Worm (Caenorhabditis elegans) whole organism, late embryonic: ENCODE results near the gene kars-1.

Experiments used
- C38D4.7 ChIP-seq: fragments of 200-800 bp; sonication (Bioruptor generic); optimal IDR thresholded peaks from 2 replicates; lab custom pipeline; 2018; ENCODE audit warnings: mild to moderate bottlenecking, missing genetic modification characterization, moderate library complexity, missing compliant biosample characterization
- K02D7.2 ChIP-seq: sonication (generic microtip); optimal IDR thresholded peaks from 2 replicates; lab custom pipeline; 2017; ENCODE audit warnings: mild to moderate bottlenecking, missing genetic modification characterization, missing compliant biosample characterization
- T23F11.4 ChIP-seq: fragments of 200-800 bp; sonication (Bioruptor generic); optimal IDR thresholded peaks from 2 replicates; lab custom pipeline; 2018; ENCODE audit warnings: mild to moderate bottlenecking, missing genetic modification characterization, missing compliant biosample characterization
- Y22D7AL.16 ChIP-seq: sonication (generic microtip); optimal IDR thresholded peaks from 2 replicates; lab custom pipeline; 2016; ENCODE audit warnings: missing genetic modification characterization, missing compliant biosample characterization
- ceh-18 ChIP-seq: sonication (generic microtip); optimal IDR thresholded peaks from 2 replicates; lab custom pipeline; 2016; ENCODE audit warnings: missing genetic modification characterization, missing compliant biosample characterization
- ceh-19 ChIP-seq: fragments of 200-800 bp; sonication (Bioruptor generic); optimal IDR thresholded peaks from 2 replicates; lab custom pipeline; 2018; ENCODE audit warnings: mild to moderate bottlenecking, missing genetic modification characterization, missing compliant biosample characterization
- ceh-2 ChIP-seq: sonication (generic microtip); optimal IDR thresholded peaks from 2 replicates; lab custom pipeline; 2016; ENCODE audit warnings: missing genotype, missing genetic modification characterization, missing compliant biosample characterization
- ceh-22 ChIP-seq: sonication (generic microtip); optimal IDR thresholded peaks from 2 replicates; lab custom pipeline; 2017; ENCODE audit warnings: missing biosample characterization, missing genetic modification characterization
- ceh-31 ChIP-seq: sonication (generic microtip); optimal IDR thresholded peaks from 2 replicates; lab custom pipeline; 2016; ENCODE audit warnings: missing genetic modification characterization, missing compliant biosample characterization
- ceh-45 ChIP-seq: fragments of 200-800 bp; sonication (Bioruptor generic); IDR thresholded peaks from 2 replicates; pipeline ENCODE4 v1.3.6; 2022; ENCODE audit warnings: missing genetic modification reagents, missing genetic modification characterization, missing compliant biosample characterization
- ceh-6 ChIP-seq: fragments of 200-800 bp; sonication (Bioruptor generic); optimal IDR thresholded peaks from 2 replicates; lab custom pipeline; 2018; ENCODE audit warnings: mild to moderate bottlenecking, missing genetic modification characterization, missing compliant biosample characterization
- che-1 ChIP-seq: sonication (generic microtip); optimal IDR thresholded peaks from 2 replicates; lab custom pipeline; 2016; ENCODE audit warnings: mild to moderate bottlenecking, missing genetic modification characterization, missing compliant biosample characterization
- dmd-4 ChIP-seq: sonication (generic microtip); optimal IDR thresholded peaks from 2 replicates; lab custom pipeline; 2016; ENCODE audit warnings: borderline replicate concordance, missing genetic modification characterization, missing compliant biosample characterization
- dve-1 ChIP-seq: sonication (generic microtip); optimal IDR thresholded peaks from 2 replicates; lab custom pipeline; 2017; ENCODE audit warnings: antibody characterized with exemption, mild to moderate bottlenecking, missing genetic modification characterization, missing compliant biosample characterization
- elt-2 ChIP-seq: sonication (generic microtip); optimal IDR thresholded peaks from 2 replicates; lab custom pipeline; 2016; ENCODE audit warnings: missing genetic modification reagents, missing genetic modification characterization, missing compliant biosample characterization
- fax-1 ChIP-seq: sonication (generic microtip); optimal IDR thresholded peaks from 2 replicates; lab custom pipeline; 2016; ENCODE audit warnings: missing genotype, missing genetic modification characterization, missing compliant biosample characterization
- fkh-6 ChIP-seq: sonication (generic microtip); optimal IDR thresholded peaks from 2 replicates; lab custom pipeline; 2016; ENCODE audit warnings: missing genetic modification characterization, missing compliant biosample characterization
- hlh-15 ChIP-seq: sonication (generic microtip); optimal IDR thresholded peaks from 2 replicates; lab custom pipeline; 2016; ENCODE audit warnings: missing genetic modification characterization, missing compliant biosample characterization
- hlh-30 ChIP-seq: sonication (generic microtip); optimal IDR thresholded peaks from 2 replicates; lab custom pipeline; 2017; ENCODE audit warnings: antibody characterized with exemption, missing genetic modification characterization, missing compliant biosample characterization; ENCODE audit not compliant: insufficient read depth
- hlh-6 ChIP-seq: sonication (generic microtip); optimal IDR thresholded peaks from 2 replicates; lab custom pipeline; 2016; ENCODE audit warnings: missing genotype, missing genetic modification characterization, missing compliant biosample characterization
- hlh-8 ChIP-seq: sonication (generic microtip); optimal IDR thresholded peaks from 2 replicates; lab custom pipeline; 2016; ENCODE audit warnings: missing genotype, missing genetic modification characterization, missing compliant biosample characterization
- lin-11 ChIP-seq: fragments of 200-800 bp; sonication (Bioruptor generic); optimal IDR thresholded peaks from 2 replicates; lab custom pipeline; 2018; ENCODE audit warnings: mild to moderate bottlenecking, missing genetic modification characterization, missing compliant biosample characterization
- nhr-11 ChIP-seq: fragments of 150-350 bp; optimal IDR thresholded peaks from 2 replicates; lab custom pipeline; 2014; ENCODE audit warnings: missing biosample characterization, missing genetic modification characterization
- nhr-232 ChIP-seq: sonication (generic microtip); optimal IDR thresholded peaks from 2 replicates; lab custom pipeline; 2016; ENCODE audit warnings: missing genetic modification characterization, missing compliant biosample characterization
- odd-2 ChIP-seq: sonication (generic microtip); optimal IDR thresholded peaks from 2 replicates; lab custom pipeline; 2017; ENCODE audit warnings: antibody characterized with exemption, mild to moderate bottlenecking, missing genetic modification characterization, missing compliant biosample characterization
- pag-3 ChIP-seq: sonication (generic microtip); optimal IDR thresholded peaks from 2 replicates; lab custom pipeline; 2016; ENCODE audit warnings: missing compliant biosample characterization, missing genetic modification characterization, borderline replicate concordance
- pha-4 ChIP-seq: fragments of 150-350 bp; optimal IDR thresholded peaks from 2 replicates; lab custom pipeline; 2018; ENCODE audit warnings: missing biosample characterization, missing genetic modification reagents, missing genetic modification characterization
- pqm-1 ChIP-seq: sonication (generic microtip); optimal IDR thresholded peaks from 2 replicates; lab custom pipeline; 2016; ENCODE audit warnings: missing genetic modification characterization, missing compliant biosample characterization
- pros-1 ChIP-seq: fragments of 150-350 bp; optimal IDR thresholded peaks from 2 replicates; lab custom pipeline; 2014; ENCODE audit warnings: missing biosample characterization, missing genetic modification reagents, missing genetic modification characterization
- ref-2 ChIP-seq: sonication (generic microtip); optimal IDR thresholded peaks from 2 replicates; lab custom pipeline; 2016; ENCODE audit warnings: missing genetic modification characterization, missing compliant biosample characterization
- sdc-2 ChIP-seq: sonication (generic microtip); optimal IDR thresholded peaks from 2 replicates; lab custom pipeline; 2016; ENCODE audit warnings: missing genotype, missing genetic modification characterization, missing compliant biosample characterization
- sox-4 ChIP-seq: sonication (generic microtip); optimal IDR thresholded peaks from 2 replicates; lab custom pipeline; 2017; ENCODE audit warnings: mild to moderate bottlenecking, missing genetic modification characterization, inconsistent platforms, missing compliant biosample characterization
- tbx-7 ChIP-seq: sonication (generic microtip); optimal IDR thresholded peaks from 2 replicates; lab custom pipeline; 2016; ENCODE audit warnings: missing genotype, missing genetic modification characterization, missing compliant biosample characterization
- ttx-3 ChIP-seq: sonication (generic microtip); optimal IDR thresholded peaks from 2 replicates; lab custom pipeline; 2016; ENCODE audit warnings: missing genetic modification reagents, missing genetic modification characterization, missing compliant biosample characterization
- unc-42 ChIP-seq: sonication (generic microtip); optimal IDR thresholded peaks from 2 replicates; lab custom pipeline; 2016; ENCODE audit warnings: missing genotype, missing genetic modification characterization, missing compliant biosample characterization
- unc-55 ChIP-seq: sonication (generic microtip); optimal IDR thresholded peaks from 2 replicates; lab custom pipeline; 2017; ENCODE audit warnings: missing biosample characterization, missing genetic modification reagents, missing genetic modification characterization
- zip-5 ChIP-seq: sonication (generic microtip); optimal IDR thresholded peaks from 2 replicates; lab custom pipeline; 2016; ENCODE audit warnings: missing genetic modification characterization, missing compliant biosample characterization

Gene kars-1

ce11 chrII:7061730-7062129, 10.5 kb downstream of the kars-1 start, which contains the start of gene acs-6:
Gene acs-6, plus strand, starts transcription at chrII:7062030.
- no peak for TF ChIP-seq che-1 (tag; lab: Kevin White, UChicago)
- TF ChIP-seq hlh-8 (tag; lab: Kevin White, UChicago): no peak
- no peak for TF ChIP-seq ceh-2 (tag; lab: Kevin White, UChicago)
- no peak for TF ChIP-seq sdc-2 (tag; lab: Kevin White, UChicago)
- TF ChIP-seq dve-1 (tag; lab: Kevin White, UChicago): no peak
- no peak for TF ChIP-seq ttx-3 (tag; lab: Kevin White, UChicago)
- TF ChIP-seq pros-1 (tag; lab: Kevin White, UChicago): no peak
- TF ChIP-seq ceh-6 (GFP tag; lab: Kevin White, UChicago): no peak
- TF ChIP-seq sox-4: no peak
- no peak for TF ChIP-seq ceh-31
- TF ChIP-seq tbx-7 (tag; lab: Kevin White, UChicago): no peak
- TF ChIP-seq nhr-232 (tag; lab: Kevin White, UChicago): no peak
- TF ChIP-seq pha-4 (tag; lab: Kevin White, UChicago): no peak
- no peak for TF ChIP-seq hlh-15 (tag; lab: Kevin White, UChicago)
- no peak for TF ChIP-seq K02D7.2
- TF ChIP-seq, all 69 proteins: peak for 0

DNA sequence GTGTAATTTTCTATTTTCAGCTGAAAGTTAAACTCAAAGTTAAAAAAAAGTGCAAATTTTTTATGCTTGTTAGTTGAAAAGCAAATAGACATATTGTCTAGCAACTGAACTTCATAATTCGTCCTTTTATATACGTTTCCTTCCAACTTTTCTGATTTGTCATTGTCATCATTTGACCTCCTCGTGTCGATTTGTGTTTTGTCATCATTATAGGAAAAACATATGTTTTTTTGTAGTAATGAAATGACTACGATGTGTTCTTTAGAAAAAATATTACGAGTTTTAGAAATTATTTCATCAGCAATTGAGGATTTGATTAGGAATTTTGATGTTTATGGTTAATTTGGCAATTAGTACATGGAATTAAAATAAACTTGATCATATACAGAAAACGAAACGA, 11.4 kb downstream of the kars-1 start:
- TF ChIP-seq Y22D7AL.16 (no peak), ceh-19 (GFP tag; lab: Kevin White, UChicago) (no peak), ceh-31 (no peak), dmd-4 (tag; lab: Kevin White, UChicago) (no peak), unc-42 (tag; lab: Kevin White, UChicago) (no peak), unc-55 (no peak), fax-1 (tag; lab: Kevin White, UChicago) (no peak), hlh-30 (no peak), hlh-15 (tag; lab: Kevin White, UChicago) (no peak), nhr-11 (no peak), pqm-1 (tag; lab: Kevin White, UChicago) (no peak), zip-5 (tag; lab: Kevin White, UChicago) (no peak), odd-2 (tag; lab: Kevin White, UChicago) (no peak), C38D4.7 (GFP tag; lab: Kevin White, UChicago) (no peak), hlh-6 (tag; lab: Kevin White, UChicago) (no peak), sox-4 (no peak), ceh-6 (GFP tag; lab: Kevin White, UChicago) (no peak), K02D7.2 (no peak), tbx-7 (tag; lab: Kevin White, UChicago) (no peak)

DNA sequence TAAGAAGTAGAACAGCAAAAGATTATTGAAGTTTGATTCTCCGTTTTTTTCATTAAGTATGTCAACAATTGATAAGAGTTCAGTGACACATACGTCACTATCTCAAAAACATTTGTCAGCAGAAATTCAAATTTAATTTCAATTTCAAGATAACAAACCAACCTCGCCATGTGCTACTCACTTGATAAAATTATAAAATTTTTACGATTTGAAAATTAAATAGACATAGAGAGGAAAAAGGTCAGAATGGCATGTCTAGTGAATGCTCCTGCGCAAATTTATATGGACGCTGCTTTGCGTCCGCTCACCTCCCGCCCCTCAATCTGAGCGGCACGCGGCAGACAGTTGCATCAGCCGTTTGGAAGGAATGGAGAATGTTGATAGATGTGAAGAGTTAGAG, 12.0 kb downstream of the kars-1 start:
- TF ChIP-seq ceh-18 (tag; lab: Kevin White, UChicago): no peak
- TF ChIP-seq pag-3 (tag; lab: Kevin White, UChicago): no peak
- TF ChIP-seq pha-4 (tag; lab: Kevin White, UChicago): no peak
- no peak for TF ChIP-seq fkh-6 (tag; lab: Kevin White, UChicago)
- TF ChIP-seq ref-2 (tag; lab: Kevin White, UChicago): no peak
- peak; percentile 34 for TF ChIP-seq elt-2 (tag; lab: Kevin White, UChicago)

ce11 chrII:7059274-7059757, 12.9 kb downstream of the kars-1 start:
- TF ChIP-seq ceh-45 (GFP tag; lab: Robert Waterston, UW) (no peak), pha-4 (tag; lab: Kevin White, UChicago) (no peak), T23F11.4 (GFP tag; lab: Kevin White, UChicago) (no peak), lin-11 (no peak), ceh-31 (no peak), tbx-7 (tag; lab: Kevin White, UChicago) (no peak), elt-2 (tag; lab: Kevin White, UChicago) (peak; percentile 38), ceh-22 (no peak)
